Fruit fly (Drosophila melanogaster) whole organism, prepupa: ENCODE measurements around the gene spir.

Experiments
- CG10669 ChIP-seq: fragments of 200-800 bp; sonication (Bioruptor generic); optimal IDR thresholded peaks from 3 replicates; lab custom pipeline; 2018; ENCODE audit warnings: missing biosample characterization, mild to moderate bottlenecking, missing genetic modification characterization, moderate library complexity
- CG11902 ChIP-seq: fragments of 200-800 bp; sonication (Bioruptor generic); optimal IDR thresholded peaks from 3 replicates; lab custom pipeline; 2016; ENCODE audit warnings: missing biosample characterization, missing genetic modification characterization
- CG1621 ChIP-seq: fragments of 200-800 bp; sonication (Bioruptor generic); optimal IDR thresholded peaks from 3 replicates; lab custom pipeline; 2018; ENCODE audit warnings: missing biosample characterization, mild to moderate bottlenecking, missing genetic modification characterization
- CG3032 ChIP-seq: fragments of 200-800 bp; optimal IDR thresholded peaks from 2 replicates; lab custom pipeline; 2019; ENCODE audit warnings: missing biosample characterization, mild to moderate bottlenecking, missing genetic modification characterization, moderate library complexity
- CG31627 ChIP-seq: fragments of 200-800 bp; sonication (Bioruptor generic); optimal IDR thresholded peaks from 3 replicates; lab custom pipeline; 2016; ENCODE audit warnings: missing biosample characterization, missing genetic modification characterization
- CG34406 ChIP-seq: fragments of 200-800 bp; sonication (Bioruptor generic); optimal IDR thresholded peaks from 3 replicates; lab custom pipeline; 2016; ENCODE audit warnings: missing biosample characterization, missing genetic modification characterization
- CG6276 ChIP-seq: fragments of 200-800 bp; sonication (Bioruptor generic); optimal IDR thresholded peaks from 2 replicates; lab custom pipeline; 2017; ENCODE audit warnings: missing biosample characterization, mild to moderate bottlenecking, missing genetic modification characterization
- CG6792 ChIP-seq: fragments of 200-800 bp; sonication (Bioruptor generic); optimal IDR thresholded peaks from 3 replicates; lab custom pipeline; 2016; ENCODE audit warnings: missing biosample characterization, missing genetic modification characterization
- CG8319 ChIP-seq: fragments of 200-800 bp; sonication (Bioruptor generic); optimal IDR thresholded peaks from 3 replicates; lab custom pipeline; 2016; ENCODE audit warnings: missing biosample characterization, missing genetic modification characterization
- Sox15 ChIP-seq: fragments of 200-800 bp; sonication (Bioruptor generic); optimal IDR thresholded peaks from 3 replicates; lab custom pipeline; 2016; ENCODE audit warnings: missing biosample characterization, missing genetic modification characterization
- topi ChIP-seq: fragments of 200-800 bp; sonication (Bioruptor generic); optimal IDR thresholded peaks from 3 replicates; lab custom pipeline; 2016; ENCODE audit warnings: missing biosample characterization, missing genetic modification characterization

DNA sequence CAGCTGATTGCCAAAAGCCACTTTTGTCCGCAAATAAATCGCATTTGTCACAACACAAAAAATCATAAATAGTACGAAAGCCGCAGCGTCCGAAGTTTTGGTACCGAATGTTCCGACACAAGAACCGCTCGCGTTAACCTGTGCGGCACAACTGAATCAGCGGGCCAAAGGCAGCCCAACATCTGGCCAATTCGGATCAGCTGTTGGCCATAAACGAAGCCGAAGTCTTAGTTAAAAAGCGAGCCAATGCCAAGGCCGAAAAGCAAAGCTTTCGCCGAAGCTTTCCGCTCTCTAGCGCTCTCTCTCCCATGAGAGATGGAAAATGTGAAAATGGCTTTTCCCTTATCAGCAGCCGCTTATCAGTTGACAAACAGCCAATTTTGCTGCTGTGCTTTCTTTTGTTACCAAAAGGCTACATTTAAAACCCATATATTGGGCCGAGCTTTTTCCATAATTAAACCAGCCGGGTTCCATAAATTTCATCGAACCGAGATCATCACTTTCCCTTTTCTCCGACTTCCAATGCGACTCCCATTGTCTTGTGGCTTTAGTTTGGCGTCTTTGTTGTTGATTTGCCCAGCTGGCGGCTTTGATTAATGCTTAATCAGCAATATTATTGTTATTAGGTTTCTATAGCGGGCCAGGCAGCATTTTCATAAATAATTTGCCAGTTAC, 71.3 kb downstream of the spir start, which contains the start of gene CG16798:
- TF ChIP-seq CG31627 (GFP tag; lab: Kevin White, UChicago) (no peak), CG6276 (GFP tag; lab: Kevin White, UChicago) (no peak), CG11902 (GFP tag; lab: Kevin White, UChicago) (no peak), CG8319 (no peak), CG34406 (GFP tag; lab: Kevin White, UChicago) (no peak), CG10669 (GFP tag; lab: Kevin White, UChicago) (no peak), topi (GFP tag; lab: Kevin White, UChicago) (no peak), CG3032 (tag; lab: Kevin White, UChicago) (no peak), CG6792 (no peak), Sox15 (GFP tag; lab: Kevin White, UChicago) (no peak), CG1621 (tag; lab: Kevin White, UChicago) (no peak)
